Fruit fly (Drosophila melanogaster) whole organism, adult: ENCODE data around the gene Ssb-c31a.

Experiments used
- CG11617 ChIP-seq: fragments of 200-800 bp; sonication (Bioruptor generic); optimal IDR thresholded peaks from 2 replicates; lab custom pipeline; 2017; ENCODE audit warnings: mild to moderate bottlenecking, missing biosample characterization, missing genetic modification reagents, missing genetic modification characterization
- CG12768 ChIP-seq: fragments of 200-800 bp; sonication (Bioruptor generic); optimal IDR thresholded peaks from 2 replicates; lab custom pipeline; 2017; ENCODE audit warnings: missing biosample characterization, missing genetic modification characterization, mild to moderate bottlenecking, moderate library complexity, missing genetic modification reagents
- CG14711 ChIP-seq: fragments of 200-800 bp; sonication (Bioruptor generic); optimal IDR thresholded peaks from 2 replicates; lab custom pipeline; 2018; ENCODE audit warnings: missing biosample characterization, mild to moderate bottlenecking, missing genetic modification characterization, moderate library complexity
- CG1620 ChIP-seq: fragments of 200-800 bp; sonication (Bioruptor generic); optimal IDR thresholded peaks from 2 replicates; lab custom pipeline; 2016; ENCODE audit warnings: missing biosample characterization, missing genetic modification characterization
- CG33017 ChIP-seq: fragments of 200-800 bp; sonication (Bioruptor generic); optimal IDR thresholded peaks from 2 replicates; lab custom pipeline; 2018; ENCODE audit warnings: missing biosample characterization, mild to moderate bottlenecking, missing genetic modification characterization, moderate library complexity
- CG7101 ChIP-seq: fragments of 200-800 bp; sonication (Bioruptor generic); optimal IDR thresholded peaks from 2 replicates; lab custom pipeline; 2018; ENCODE audit warnings: missing biosample characterization, mild to moderate bottlenecking, missing genetic modification characterization, moderate library complexity
- Crg-1 ChIP-seq: fragments of 200-800 bp; sonication (Bioruptor generic); optimal IDR thresholded peaks from 2 replicates; lab custom pipeline; 2016; ENCODE audit warnings: missing biosample characterization, missing genetic modification characterization
- Hr96 ChIP-seq: fragments of 200-800 bp; sonication (Bioruptor generic); optimal IDR thresholded peaks from 2 replicates; lab custom pipeline; 2016; ENCODE audit warnings: missing biosample characterization, missing genetic modification characterization
- bab1 ChIP-seq: fragments of 200-800 bp; sonication (Bioruptor generic); optimal IDR thresholded peaks from 3 replicates; lab custom pipeline; 2019; ENCODE audit warnings: missing biosample characterization, mild to moderate bottlenecking, missing genetic modification characterization, moderate library complexity
- cic ChIP-seq: fragments of 200-800 bp; sonication (Bioruptor generic); optimal IDR thresholded peaks from 2 replicates; lab custom pipeline; 2017; ENCODE audit warnings: missing biosample characterization, mild to moderate bottlenecking, missing genetic modification characterization, moderate library complexity
- cnc ChIP-seq, 2 experiments: fragments of >200 bp; optimal IDR thresholded peaks; 2 replicates each; lab custom pipeline; 2017
- kay ChIP-seq: fragments of 200-800 bp; sonication (Bioruptor generic); peaks from one replicate; lab custom pipeline; 2016; ENCODE audit warnings: missing biosample characterization, missing genetic modification characterization, borderline replicate concordance
- ovo ChIP-seq: fragments of 200-800 bp; sonication (Bioruptor generic); optimal IDR thresholded peaks from 2 replicates; lab custom pipeline; 2016; ENCODE audit warnings: missing biosample characterization, missing genetic modification characterization
- toe ChIP-seq: fragments of 200-800 bp; sonication (Bioruptor generic); optimal IDR thresholded peaks from 2 replicates; lab custom pipeline; 2016; ENCODE audit warnings: missing biosample characterization, missing genetic modification characterization

The Ssb-c31a gene

dm6 chr2L:8242186-8242585 is 31.0 kb downstream of the Ssb-c31a start, which contains the start of gene CG14277:
Gene CG14277, plus strand, starts transcription at chr2L:8242486.
- no peak for TF ChIP-seq CG12768 (GFP tag; lab: Kevin White, UChicago)
- no peak for TF ChIP-seq Hr96 (GFP tag; lab: Kevin White, UChicago)
- TF ChIP-seq bab1 (GFP tag; lab: Kevin White, UChicago): no peak
- no peak for TF ChIP-seq CG1620 (GFP tag; lab: Kevin White, UChicago)

dm6 chr2L:8243903-8244302 is 32.8 kb downstream of the Ssb-c31a start, which contains the start of gene CG43057:
Gene CG43057, minus strand, starts transcription at chr2L:8244003.
- TF ChIP-seq cic (GFP tag; lab: Kevin White, UChicago) (no peak), CG11617 (GFP tag; lab: Kevin White, UChicago) (no peak), CG7101 (no peak), toe (GFP tag; lab: Kevin White, UChicago) (no peak), CG14711 (tag; lab: Kevin White, UChicago) (no peak), Hr96 (GFP tag; lab: Kevin White, UChicago) (no peak)

- TF ChIP-seq cnc (optimal IDR thresholded peaks at IDR 0.05; lab: Kevin White, UChicago) (no peak), CG7101 (peak; percentile 15), kay (GFP tag; lab: Kevin White, UChicago) (no peak), CG14711 (tag; lab: Kevin White, UChicago) (peak; percentile 5), CG33017 (tag; lab: Kevin White, UChicago) (peak; percentile 53)
These were observed 44.3 kb downstream of the Ssb-c31a start for dm6 chr2L:8255406-8255805.

- no peak for TF ChIP-seq Crg-1 (GFP tag; lab: Kevin White, UChicago)
- TF ChIP-seq ovo (GFP tag; lab: Kevin White, UChicago): no peak
- no peak for TF ChIP-seq CG33017 (tag; lab: Kevin White, UChicago)
These were observed 46.5 kb downstream of the Ssb-c31a start, which contains the start of gene CG8086 for dm6 chr2L:8257401-8258266. Gene CG8086, minus strand, starts transcription at chr2L:8257502.
